Fruit fly (Drosophila melanogaster) whole organism: ENCODE data around the gene CG17167.

ENCODE experiments used
- CG8478 ChIP-seq: fragments of >200 bp; optimal IDR thresholded peaks from 2 replicates; lab custom pipeline; 2018; ENCODE audit warnings: inconsistent platforms
- Dll ChIP-seq: fragments of >200 bp; optimal IDR thresholded peaks from 2 replicates; lab custom pipeline; 2017

dm6 chrX:23089087-23089732 is 21.1 kb downstream of the CG17167 start:
- TF ChIP-seq Dll (lab: Kevin White, UChicago) = no peak
- TF ChIP-seq CG8478 (lab: Kevin White, UChicago) = no peak
